Worm (Caenorhabditis elegans) whole organism, dauer: ENCODE measurements around the gene srg-6.

Experiments used
- unc-62 ChIP-seq: sonication (generic microtip); optimal IDR thresholded peaks from 2 replicates; lab custom pipeline; 2017; ENCODE audit warnings: missing biosample characterization, missing genetic modification reagents, missing genetic modification characterization

The srg-6 gene

DNA sequence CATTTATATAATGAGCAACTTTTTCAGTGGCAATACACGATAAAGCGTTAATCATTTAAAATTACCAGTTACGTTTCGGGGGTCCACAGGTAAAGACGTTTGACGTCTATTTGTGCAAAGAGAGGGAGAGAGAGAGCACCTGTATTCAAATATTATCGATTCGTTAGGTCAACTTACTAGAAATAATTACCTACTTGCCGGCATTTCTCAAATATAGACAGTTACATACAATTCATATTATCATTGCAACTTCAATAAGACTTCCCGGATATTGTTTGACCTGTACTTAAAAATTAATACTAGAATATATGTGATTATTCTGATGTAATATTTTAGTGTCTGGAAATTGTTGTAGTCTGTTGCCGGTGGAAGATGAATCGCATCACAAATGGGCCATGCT, 20.1 kb upstream of the srg-6 start, which contains the start of gene gadr-3:
Gene gadr-3, minus strand, starts transcription at position 101 of the 400 bp plus-strand sequence.
- TF ChIP-seq unc-62 (GFP tag; lab: Kevin White, UChicago): no peak

- TF ChIP-seq unc-62 (GFP tag; lab: Kevin White, UChicago): no peak
Measured at ce11 chrIII:6283024-6283423, 17.2 kb upstream of the srg-6 start.

- TF ChIP-seq unc-62 (GFP tag; lab: Kevin White, UChicago): no peak
Measured at ce11 chrIII:6280070-6280596, 14.3 kb upstream of the srg-6 start, which contains the start of gene hmg-1.2. hmg-1.2 (plus strand) TSS chrIII:6280380.

DNA sequence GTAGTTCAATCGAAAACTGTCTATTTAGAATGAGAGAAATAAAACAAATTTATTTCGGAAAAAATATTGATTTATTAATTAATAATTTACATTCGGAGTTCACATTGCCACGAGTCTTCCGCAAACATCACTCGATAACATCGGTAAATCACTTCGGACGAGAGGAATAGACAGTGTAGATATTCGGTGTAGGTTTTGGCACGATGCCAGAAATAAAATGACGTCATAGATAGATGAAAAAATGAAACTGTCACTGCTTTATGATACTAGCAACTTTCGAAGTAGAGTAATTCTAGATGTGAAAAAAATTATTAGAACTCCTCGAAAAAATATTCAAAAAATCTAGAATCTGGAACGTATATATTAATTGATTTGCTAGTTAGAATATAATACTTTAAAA, 13.6 kb upstream of the srg-6 start:
- no peak for TF ChIP-seq unc-62 (GFP tag; lab: Kevin White, UChicago)

DNA sequence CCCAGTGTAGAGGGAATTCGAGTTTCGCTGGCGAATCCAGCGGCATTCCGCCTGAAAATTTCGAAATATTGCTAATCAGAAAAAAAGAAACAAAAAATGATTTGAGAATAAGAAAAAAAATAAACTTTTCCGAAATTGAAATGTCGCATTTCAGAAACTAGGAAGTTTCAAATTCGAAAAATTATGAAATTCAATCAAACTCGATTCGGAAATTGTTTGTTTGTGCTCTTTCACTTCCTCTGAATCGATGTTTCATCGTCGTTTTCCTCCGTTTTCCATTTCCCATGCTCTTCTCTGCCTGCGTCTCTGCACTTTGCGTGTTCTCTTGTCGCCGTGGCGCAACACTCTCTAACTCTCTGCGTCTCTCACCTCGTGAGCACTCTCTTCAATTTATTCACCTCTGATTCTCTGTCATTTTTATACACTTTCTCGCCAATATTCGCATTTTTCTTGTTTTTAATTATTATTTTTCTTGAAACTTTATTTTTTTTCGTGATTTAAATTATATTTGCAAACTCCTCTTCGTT, 12.6 kb upstream of the srg-6 start, which contains the start of gene C18F10.7:
Gene C18F10.7, minus strand, starts transcription at position 51 of the 527 bp plus-strand sequence.
- TF ChIP-seq unc-62 (GFP tag; lab: Kevin White, UChicago): no peak

ce11 chrIII:6272868-6273267, 7.1 kb upstream of the srg-6 start, which contains the start of gene C18F10.2:
C18F10.2 (plus strand) TSS chrIII:6273168.
- TF ChIP-seq unc-62 (GFP tag; lab: Kevin White, UChicago): no peak

DNA sequence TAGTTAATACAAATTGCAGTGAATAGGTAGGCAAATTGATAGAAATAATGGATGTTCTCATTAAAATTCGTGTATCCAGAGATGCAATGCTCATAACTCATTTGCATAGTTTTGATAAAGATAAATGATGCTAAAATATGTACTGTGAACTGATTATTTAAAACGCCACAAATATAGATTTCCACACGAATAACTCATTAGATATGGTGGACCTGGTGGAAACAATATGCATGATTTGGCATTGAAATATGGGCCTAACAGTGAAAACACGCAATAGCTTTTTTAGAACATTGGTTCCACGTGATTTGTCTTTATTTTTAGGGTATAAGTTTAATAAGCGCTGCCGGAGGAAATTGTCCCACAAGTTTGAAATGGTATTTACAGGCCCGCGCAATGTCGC, 4.5 kb upstream of the srg-6 start, which contains the start of gene srg-3:
Gene srg-3, minus strand, starts transcription at position 101 of the 400 bp plus-strand sequence.
- no peak for TF ChIP-seq unc-62 (GFP tag; lab: Kevin White, UChicago)

DNA sequence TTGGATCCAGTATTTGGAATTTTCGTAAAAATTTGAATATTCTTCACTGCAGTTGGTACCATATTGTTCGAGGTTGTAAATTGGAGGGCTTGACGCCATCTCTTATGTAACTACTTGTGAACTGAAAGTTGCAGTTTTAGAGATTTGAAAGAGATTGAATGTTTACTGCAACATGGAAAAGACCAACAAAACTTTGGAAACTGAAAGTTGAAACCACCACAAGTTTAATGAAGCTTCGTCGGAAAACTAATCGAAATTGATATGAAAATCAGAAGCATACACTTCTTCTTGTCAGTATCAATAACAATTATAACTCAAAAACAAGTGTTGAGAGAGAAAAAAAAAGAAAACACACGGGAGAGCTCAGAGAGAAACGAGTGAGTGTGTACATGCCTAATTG, 2.2 kb upstream of the srg-6 start, which contains the start of gene srg-7:
Gene srg-7, minus strand, starts transcription at position 101 of the 400 bp plus-strand sequence.
- TF ChIP-seq unc-62 (GFP tag; lab: Kevin White, UChicago): no peak

DNA sequence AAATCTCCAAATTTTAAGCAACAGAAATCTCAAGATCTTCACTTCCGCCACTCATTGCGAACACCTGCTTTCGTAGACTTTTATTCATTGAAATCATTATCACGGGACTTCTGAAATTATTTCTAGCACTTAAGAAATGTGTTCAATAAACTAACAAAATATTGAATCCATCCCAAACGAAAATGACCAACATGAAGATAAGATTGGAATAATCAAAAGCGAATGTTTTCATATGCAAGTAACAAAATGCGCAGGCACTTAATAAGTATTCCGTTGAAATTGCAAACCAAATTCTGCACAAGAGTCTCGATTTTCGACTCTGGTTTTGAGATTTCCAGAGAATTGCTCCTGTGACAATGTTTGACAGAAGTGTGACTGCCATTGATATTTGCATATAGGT, 1.4 kb downstream of the srg-6 start, which contains the start of gene srg-5:
Gene srg-5, minus strand, starts transcription at position 101 of the 400 bp plus-strand sequence.
- no peak for TF ChIP-seq unc-62 (GFP tag; lab: Kevin White, UChicago)

- TF ChIP-seq unc-62 (GFP tag; lab: Kevin White, UChicago): no peak
Measured at ce11 chrIII:6261985-6262384, 3.8 kb downstream of the srg-6 start, which contains the start of gene srg-4. srg-4 (minus strand) TSS chrIII:6262085.

- TF ChIP-seq unc-62 (GFP tag; lab: Kevin White, UChicago): no peak
Measured at ce11 chrIII:6260115-6260514, 5.7 kb downstream of the srg-6 start, which contains the start of gene srg-2. srg-2 (minus strand) TSS chrIII:6260215.

DNA sequence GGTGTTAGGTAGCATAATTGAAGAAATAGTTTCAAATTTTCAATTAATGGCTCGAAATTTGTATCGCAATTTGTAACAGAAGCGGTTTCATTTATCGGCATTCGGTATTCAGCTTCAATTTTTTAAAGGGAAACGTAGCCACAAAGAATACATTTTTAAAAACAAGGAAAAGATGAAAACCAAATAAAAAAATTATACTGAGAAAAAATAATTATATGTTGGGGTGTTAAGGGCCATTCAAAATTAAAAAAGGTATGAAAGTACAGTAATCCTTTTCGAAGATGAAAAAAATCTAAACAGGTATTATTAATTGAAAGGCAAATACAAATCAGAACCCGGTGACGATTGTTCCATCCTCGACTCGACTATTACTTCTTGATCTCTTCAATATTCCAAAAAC, 7.5 kb downstream of the srg-6 start, which contains the start of gene srg-1:
Gene srg-1, minus strand, starts transcription at position 101 of the 400 bp plus-strand sequence.
- TF ChIP-seq unc-62 (GFP tag; lab: Kevin White, UChicago): no peak

DNA sequence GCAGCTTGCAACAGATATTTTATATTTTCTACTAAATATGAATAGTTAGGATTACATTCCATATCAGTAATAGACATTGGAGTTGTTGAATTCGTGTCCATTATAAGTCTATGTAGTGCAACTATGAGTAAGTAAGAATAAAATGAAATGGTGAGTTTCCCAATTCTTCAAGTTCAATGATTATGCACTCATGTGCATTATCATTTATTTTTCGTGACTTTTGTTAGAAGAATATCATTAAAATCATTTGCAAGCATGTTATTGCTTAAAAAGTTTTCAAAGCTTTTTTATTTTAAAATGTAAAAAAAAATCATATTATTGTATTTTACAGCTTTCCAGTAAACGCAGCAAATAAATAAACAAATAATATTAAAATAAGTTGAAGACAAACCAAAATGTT, 9.1 kb downstream of the srg-6 start, which contains the start of gene srg-9:
Gene srg-9, minus strand, starts transcription at position 101 of the 400 bp plus-strand sequence.
- no peak for TF ChIP-seq unc-62 (GFP tag; lab: Kevin White, UChicago)

ce11 chrIII:6254737-6255136, 11.1 kb downstream of the srg-6 start, which contains the start of gene srg-8:
srg-8 (minus strand) TSS chrIII:6254837.
- TF ChIP-seq unc-62 (GFP tag; lab: Kevin White, UChicago): no peak

- TF ChIP-seq unc-62 (GFP tag; lab: Kevin White, UChicago): no peak
Measured at ce11 chrIII:6251511-6251910, 14.3 kb downstream of the srg-6 start, which contains the start of gene amdh-1. amdh-1 (plus strand) TSS chrIII:6251811.

ce11 chrIII:6248064-6248687, 17.6 kb downstream of the srg-6 start, which contains the start of the genes gen-1 and stt-3:
gen-1 (minus strand) TSS chrIII:6248158.
stt-3 (plus strand) TSS chrIII:6248637.
- TF ChIP-seq unc-62 (GFP tag; lab: Kevin White, UChicago): no peak
